Fruit fly (Drosophila melanogaster) whole organism, embryonic: Measurements from ENCODE around the gene CG13117.

Experiments
- Asciz ChIP-seq: fragments of 200-800 bp; sonication (Bioruptor generic); optimal IDR thresholded peaks from 2 replicates; lab custom pipeline; 2017; ENCODE audit warnings: missing biosample characterization, mild to moderate bottlenecking, missing genetic modification characterization, missing genetic modification reagents
- B-H2 ChIP-seq: fragments of 200-800 bp; sonication (Bioruptor generic); optimal IDR thresholded peaks from 2 replicates; lab custom pipeline; 2018; ENCODE audit warnings: missing biosample characterization, mild to moderate bottlenecking, missing genetic modification characterization
- Bdp1 ChIP-seq: fragments of 200-800 bp; sonication (Bioruptor generic); optimal IDR thresholded peaks from 3 replicates; lab custom pipeline; 2016; ENCODE audit warnings: missing biosample characterization, missing genetic modification characterization
- CG10147 ChIP-seq: fragments of 200-800 bp; sonication (Bioruptor generic); optimal IDR thresholded peaks from 2 replicates; lab custom pipeline; 2019; ENCODE audit warnings: missing biosample characterization, mild to moderate bottlenecking, missing genetic modification characterization, moderate library complexity
- CG10565 ChIP-seq: fragments of 200-800 bp; sonication (Bioruptor generic); optimal IDR thresholded peaks from 3 replicates; lab custom pipeline; 2016; ENCODE audit warnings: missing biosample characterization, mild to moderate bottlenecking, missing genetic modification characterization
- CG14014 ChIP-seq: fragments of 200-800 bp; sonication (Bioruptor generic); IDR thresholded peaks from 2 replicates; pipeline ENCODE4 v1.3.6; 2022; ENCODE audit warnings: missing biosample characterization, missing genetic modification characterization
- CG16815 ChIP-seq: fragments of 200-800 bp; sonication (Bioruptor generic); optimal IDR thresholded peaks from 3 replicates; lab custom pipeline; 2017; ENCODE audit warnings: missing biosample characterization, mild to moderate bottlenecking, missing genetic modification characterization
- CG16863 ChIP-seq: fragments of 200-800 bp; sonication (Bioruptor generic); optimal IDR thresholded peaks from 3 replicates; lab custom pipeline; 2016; ENCODE audit warnings: missing biosample characterization, missing genetic modification characterization
- CG17829 ChIP-seq: fragments of 200-800 bp; optimal IDR thresholded peaks from 2 replicates; lab custom pipeline; 2019; ENCODE audit warnings: missing biosample characterization, mild to moderate bottlenecking, missing genetic modification characterization, moderate library complexity
- CG17912 ChIP-seq: fragments of 200-800 bp; sonication (Bioruptor generic); optimal IDR thresholded peaks from 2 replicates; lab custom pipeline; 2018; ENCODE audit warnings: missing biosample characterization, mild to moderate bottlenecking, missing genetic modification characterization
- CG1832 ChIP-seq: fragments of 200-800 bp; sonication (Bioruptor generic); optimal IDR thresholded peaks from 2 replicates; lab custom pipeline; 2017; ENCODE audit warnings: missing biosample characterization, mild to moderate bottlenecking, missing genetic modification characterization, inconsistent platforms
- CG18619 ChIP-seq: fragments of 200-800 bp; sonication (Bioruptor generic); optimal IDR thresholded peaks from 3 replicates; lab custom pipeline; 2017; ENCODE audit warnings: missing biosample characterization, mild to moderate bottlenecking, missing genetic modification characterization
- CG2199 ChIP-seq: fragments of 200-800 bp; sonication (Bioruptor generic); IDR thresholded peaks from 3 replicates; pipeline ENCODE4 v1.3.6; 2022; ENCODE audit warnings: missing biosample characterization, missing genetic modification characterization
- CG31365 ChIP-seq: fragments of 200-800 bp; sonication (Bioruptor generic); optimal IDR thresholded peaks from 2 replicates; lab custom pipeline; 2018; ENCODE audit warnings: missing biosample characterization, mild to moderate bottlenecking, missing genetic modification characterization
- CG3847 ChIP-seq: fragments of 200-800 bp; sonication (Bioruptor generic); IDR thresholded peaks from 2 replicates; pipeline ENCODE4 v1.3.6; 2022; ENCODE audit warnings: missing biosample characterization, missing genetic modification characterization
- CG4328 ChIP-seq: fragments of 200-800 bp; sonication (Bioruptor generic); optimal IDR thresholded peaks from 3 replicates; lab custom pipeline; 2017; ENCODE audit warnings: missing biosample characterization, missing genetic modification reagents, missing genetic modification characterization
- CG6654 ChIP-seq: fragments of 200-800 bp; sonication (Bioruptor generic); optimal IDR thresholded peaks from 2 replicates; lab custom pipeline; 2017; ENCODE audit warnings: missing biosample characterization, mild to moderate bottlenecking, missing genetic modification characterization
- CG6791 ChIP-seq: fragments of 200-800 bp; sonication (Bioruptor generic); IDR thresholded peaks from 3 replicates; pipeline ENCODE4 v1.3.6; 2022; ENCODE audit warnings: missing biosample characterization, missing genetic modification characterization; ENCODE audit not compliant: partially characterized antibody
- CG7928 ChIP-seq: fragments of 200-800 bp; sonication (Bioruptor generic); optimal IDR thresholded peaks from 2 replicates; lab custom pipeline; 2017; ENCODE audit warnings: missing biosample characterization, mild to moderate bottlenecking, missing genetic modification characterization
- CG8290 ChIP-seq, 3 experiments: fragments of 200-800 bp; sonication (Bioruptor generic); optimal IDR thresholded peaks; 2 replicates each; lab custom pipeline; 2016 to 2019; ENCODE audit warnings: missing biosample characterization in 3 of 3, missing genetic modification characterization in 3 of 3, mild to moderate bottlenecking in 2 of 3, moderate library complexity in 1 of 3
- CG8478 ChIP-seq: fragments of >200 bp; optimal IDR thresholded peaks from 2 replicates; lab custom pipeline; 2018
- CkIIα-i1 ChIP-seq: fragments of 200-800 bp; sonication (Bioruptor generic); IDR thresholded peaks from 2 replicates; pipeline ENCODE4 v1.3.6; 2022; ENCODE audit warnings: missing biosample characterization, missing genetic modification characterization
- CrebB ChIP-seq: fragments of 200-800 bp; sonication (Bioruptor generic); optimal IDR thresholded peaks from 3 replicates; lab custom pipeline; 2018; ENCODE audit warnings: missing biosample characterization, mild to moderate bottlenecking, missing genetic modification characterization
- D19B ChIP-seq: fragments of 200-800 bp; sonication (Bioruptor generic); optimal IDR thresholded peaks from 2 replicates; lab custom pipeline; 2017; ENCODE audit warnings: missing biosample characterization, mild to moderate bottlenecking, missing genetic modification characterization
- Hr78 ChIP-seq, 2 experiments: fragments of 200-800 bp in 1 of 2; fragments of >200 bp in 1 of 2; sonication (Bioruptor generic) in 1 of 2; optimal IDR thresholded peaks; 2 replicates each; lab custom pipeline; 2017 to 2019; ENCODE audit warnings: missing biosample characterization in 2 of 2, missing genetic modification characterization in 2 of 2, mild to moderate bottlenecking in 1 of 2, moderate library complexity in 1 of 2
- Max ChIP-seq: fragments of 200-800 bp; sonication (Bioruptor generic); optimal IDR thresholded peaks from 2 replicates; lab custom pipeline; 2016; ENCODE audit warnings: missing biosample characterization, mild to moderate bottlenecking, missing genetic modification characterization
- Mes4 ChIP-seq: fragments of 200-800 bp; sonication (Bioruptor generic); optimal IDR thresholded peaks from 2 replicates; lab custom pipeline; 2016; ENCODE audit warnings: missing biosample characterization, missing genetic modification characterization
- Myb ChIP-seq: fragments of 200-800 bp; sonication (Bioruptor generic); optimal IDR thresholded peaks from 2 replicates; lab custom pipeline; 2016; ENCODE audit warnings: missing biosample characterization, missing genetic modification characterization
- Neu2 ChIP-seq: fragments of 200-800 bp; sonication (Bioruptor generic); optimal IDR thresholded peaks from 3 replicates; lab custom pipeline; 2016; ENCODE audit warnings: missing biosample characterization, missing genetic modification characterization, borderline replicate concordance
- Rx ChIP-seq: fragments of 200-800 bp; sonication (Bioruptor generic); IDR thresholded peaks from 2 replicates; pipeline ENCODE4 v1.3.6; 2022; ENCODE audit warnings: missing biosample characterization, missing genetic modification characterization
- Sin3A ChIP-seq: fragments of >200 bp; optimal IDR thresholded peaks from 2 replicates; lab custom pipeline; 2018
- Six4 ChIP-seq: fragments of 200-800 bp; sonication (Bioruptor generic); optimal IDR thresholded peaks from 2 replicates; lab custom pipeline; 2016; ENCODE audit warnings: missing biosample characterization, missing genetic modification characterization
- TFAM ChIP-seq: fragments of 200-800 bp; sonication (Bioruptor generic); optimal IDR thresholded peaks from 2 replicates; lab custom pipeline; 2017; ENCODE audit warnings: missing biosample characterization, missing genetic modification characterization, inconsistent platforms
- Tbp ChIP-seq: fragments of >200 bp; optimal IDR thresholded peaks from 2 replicates; lab custom pipeline; 2018; ENCODE audit warnings: missing biosample characterization, missing genetic modification characterization
- aop ChIP-seq: fragments of 200-800 bp; sonication (Bioruptor generic); IDR thresholded peaks from 2 replicates; pipeline ENCODE4 v1.3.6; 2022; ENCODE audit warnings: missing biosample characterization, missing genetic modification characterization
- chif ChIP-seq, 2 experiments: fragments of 200-800 bp; sonication (Bioruptor generic); optimal IDR thresholded peaks; 3 replicates each; lab custom pipeline; 2016; ENCODE audit warnings: missing biosample characterization in 2 of 2, missing genetic modification characterization in 2 of 2
- fd3F ChIP-seq: fragments of 200-800 bp; sonication (Bioruptor generic); optimal IDR thresholded peaks from 2 replicates; lab custom pipeline; 2018; ENCODE audit warnings: missing biosample characterization, mild to moderate bottlenecking, missing genetic modification characterization, moderate library complexity
- fd64A ChIP-seq: fragments of 200-800 bp; sonication (Bioruptor generic); optimal IDR thresholded peaks from 3 replicates; lab custom pipeline; 2018; ENCODE audit warnings: missing biosample characterization, mild to moderate bottlenecking, missing genetic modification characterization
- lilli ChIP-seq: fragments of 200-800 bp; sonication (Bioruptor generic); optimal IDR thresholded peaks from 3 replicates; lab custom pipeline; 2016; ENCODE audit warnings: missing biosample characterization, missing genetic modification characterization
- mam ChIP-seq: fragments of 200-800 bp; sonication (Bioruptor generic); optimal IDR thresholded peaks from 3 replicates; lab custom pipeline; 2016; ENCODE audit warnings: missing biosample characterization, missing genetic modification characterization
- pb ChIP-seq: fragments of 200-800 bp; sonication (Bioruptor generic); optimal IDR thresholded peaks from 3 replicates; lab custom pipeline; 2016; ENCODE audit warnings: missing biosample characterization, missing genetic modification characterization
- peb ChIP-seq: fragments of 200-800 bp; sonication (Bioruptor generic); IDR thresholded peaks from 2 replicates; pipeline ENCODE4 v1.3.6; 2022; ENCODE audit warnings: missing biosample characterization, missing genetic modification characterization
- repo ChIP-seq: fragments of 200-800 bp; sonication (Bioruptor generic); optimal IDR thresholded peaks from 2 replicates; lab custom pipeline; 2016; ENCODE audit warnings: missing biosample characterization, missing genetic modification characterization
- schlank ChIP-seq: fragments of 200-800 bp; sonication (Bioruptor generic); optimal IDR thresholded peaks from 2 replicates; lab custom pipeline; 2018; ENCODE audit warnings: missing biosample characterization, mild to moderate bottlenecking, missing genetic modification characterization
- sd ChIP-seq: fragments of 200-800 bp; sonication (Bioruptor generic); optimal IDR thresholded peaks from 3 replicates; lab custom pipeline; 2018; ENCODE audit warnings: missing biosample characterization, mild to moderate bottlenecking, missing genetic modification characterization, moderate library complexity
- slp2 ChIP-seq: fragments of 200-800 bp; sonication (Bioruptor generic); optimal IDR thresholded peaks from 2 replicates; lab custom pipeline; 2016; ENCODE audit warnings: missing biosample characterization, missing genetic modification characterization
- so ChIP-seq: fragments of 200-800 bp; sonication (Bioruptor generic); IDR thresholded peaks from 3 replicates; pipeline ENCODE4 v1.3.6; 2022; ENCODE audit warnings: missing biosample characterization, missing genetic modification characterization
- sqz ChIP-seq: fragments of 200-800 bp; sonication (Bioruptor generic); optimal IDR thresholded peaks from 3 replicates; lab custom pipeline; 2018; ENCODE audit warnings: missing biosample characterization, mild to moderate bottlenecking, missing genetic modification characterization
- sug ChIP-seq: fragments of 200-800 bp; optimal IDR thresholded peaks from 2 replicates; lab custom pipeline; 2019; ENCODE audit warnings: missing biosample characterization, mild to moderate bottlenecking, missing genetic modification characterization, moderate library complexity
- unc-4 ChIP-seq: fragments of 200-800 bp; sonication (Bioruptor generic); IDR thresholded peaks from 2 replicates; pipeline ENCODE4 v1.3.6; 2022; ENCODE audit warnings: missing biosample characterization, missing genetic modification characterization; ENCODE audit not compliant: partially characterized antibody
- wdn ChIP-seq: fragments of 200-800 bp; sonication (Bioruptor generic); IDR thresholded peaks from 2 replicates; pipeline ENCODE4 v1.3.6; 2022; ENCODE audit warnings: missing biosample characterization, missing genetic modification characterization

Gene CG13117

dm6 chr2L:9758856-9759255 lies 22.4 kb downstream of the CG13117 start (continued):
- peak; percentile 78 for TF ChIP-seq B-H2 (GFP tag; lab: Kevin White, UChicago)
- TF ChIP-seq Rx (GFP tag; lab: Robert Waterston, UW): 0 out of 2 replicates have a peak, but pooled peaks have one; percentile 8
- no peak for TF ChIP-seq Neu2
- TF ChIP-seq Bdp1: peak; percentile 54
- TF ChIP-seq schlank (tag; lab: Kevin White, UChicago): peak; percentile 41
- TF ChIP-seq CG6654: no peak
- peak; percentile 65 for TF ChIP-seq CG17912 (GFP tag; lab: Kevin White, UChicago)
- no peak for TF ChIP-seq peb (GFP tag; lab: Robert Waterston, UW)
- no peak for TF ChIP-seq repo (GFP tag; lab: Kevin White, UChicago)
- TF ChIP-seq sqz (GFP tag; lab: Kevin White, UChicago): no peak
- no peak for TF ChIP-seq CG10565
- TF ChIP-seq pb (GFP tag; lab: Kevin White, UChicago): peak; percentile 48
- TF ChIP-seq CG8478 (lab: Kevin White, UChicago): no peak
- TF ChIP-seq so (GFP tag; lab: Robert Waterston, UW): 0 out of 3 replicates have a peak, but pooled peaks have one; percentile 24
- TF ChIP-seq CG8290 (GFP tag; optimal IDR thresholded peaks at IDR 0.05; lab: Kevin White, UChicago): no peak
- peak in 1 of 2 experiments; percentile 90 for TF ChIP-seq CG8290 (tag; optimal IDR thresholded peaks at IDR 0.05; lab: Kevin White, UChicago)
- TF ChIP-seq unc-4 (GFP tag; lab: Robert Waterston, UW): peak; percentile 95
- no peak for TF ChIP-seq D19B
- peak; percentile 11 for TF ChIP-seq CG4328 (GFP tag; lab: Kevin White, UChicago)
- no peak for TF ChIP-seq Hr78 (GFP tag; optimal IDR thresholded peaks at IDR 0.05; lab: Kevin White, UChicago)
- peak; percentile 71 for TF ChIP-seq mam
- peak; percentile 62 for TF ChIP-seq CG14014 (GFP tag; lab: Robert Waterston, UW)
- TF ChIP-seq CG16863 (GFP tag; lab: Kevin White, UChicago): peak; percentile 44
- no peak; the same call in 1 of the 2 replicates for TF ChIP-seq CkIIα-i1 (GFP tag; lab: Robert Waterston, UW)
- TF ChIP-seq slp2 (GFP tag; lab: Kevin White, UChicago): no peak
- TF ChIP-seq CG7928 (GFP tag; lab: Kevin White, UChicago): peak; percentile 97
- no peak for TF ChIP-seq CrebB
- TF ChIP-seq CG1832: no peak
- TF ChIP-seq lilli (GFP tag; lab: Kevin White, UChicago): peak; percentile 62
- peak; percentile 14 for TF ChIP-seq fd3F
- no peak for TF ChIP-seq Max (GFP tag; lab: Kevin White, UChicago)
- no peak for TF ChIP-seq fd64A
- peak; percentile 31 for TF ChIP-seq Myb (GFP tag; lab: Kevin White, UChicago)
- peak; percentile 94 for TF ChIP-seq CG6791 (GFP tag; lab: Robert Waterston, UW)
- TF ChIP-seq CG17829 (tag; lab: Kevin White, UChicago): peak; percentile 69
- TF ChIP-seq CG3847: peak; percentile 68
- no peak for TF ChIP-seq aop (GFP tag; lab: Robert Waterston, UW)
- no peak for TF ChIP-seq Mes4 (GFP tag; lab: Kevin White, UChicago)
- peak; percentile 4 for TF ChIP-seq CG16815
- TF ChIP-seq chif (GFP tag; optimal IDR thresholded peaks at IDR 0.05; lab: Kevin White, UChicago): peak in 1 of 2 experiments; percentile 23
- TF ChIP-seq sd (tag; lab: Kevin White, UChicago): no peak
- TF ChIP-seq CG31365: peak; percentile 16
- TF ChIP-seq Six4 (GFP tag; lab: Kevin White, UChicago): no peak
- TF ChIP-seq CG10147 (GFP tag; lab: Kevin White, UChicago): peak; percentile 23
- TF ChIP-seq Asciz (GFP tag; lab: Kevin White, UChicago): no peak
- peak; percentile 69 for TF ChIP-seq wdn
- peak; percentile 82; the same call in 1 of the 3 replicates for TF ChIP-seq CG2199
- TF ChIP-seq Sin3A: no peak
- peak; percentile 65 for TF ChIP-seq sug (tag; lab: Kevin White, UChicago)
- TF ChIP-seq TFAM (GFP tag; lab: Kevin White, UChicago): no peak
- no peak for TF ChIP-seq Tbp (GFP tag; lab: Kevin White, UChicago)
- TF ChIP-seq CG18619: no peak
